Worm (Caenorhabditis elegans) whole organism, midembryonic: ENCODE measurements around the gene M151.7.

Source experiments
- T22C8.4 ChIP-seq: fragments of 200-800 bp; sonication (Bioruptor generic); IDR thresholded peaks from 2 replicates; pipeline ENCODE4 v1.3.6; 2022; ENCODE audit warnings: missing genetic modification characterization, missing compliant biosample characterization
- klf-2 ChIP-seq: fragments of 200-800 bp; sonication (Bioruptor generic); conservative IDR thresholded peaks from 2 replicates; pipeline ENCODE4 v1.3.6; 2022; ENCODE audit warnings: missing genetic modification reagents, missing genetic modification characterization, missing compliant biosample characterization
- med-1 ChIP-seq: sonication (generic microtip); optimal IDR thresholded peaks from 2 replicates; lab custom pipeline; 2017; ENCODE audit warnings: missing genetic modification characterization, mild to moderate bottlenecking, missing compliant biosample characterization, antibody characterized with exemption, missing genetic modification reagents; ENCODE audit not compliant: insufficient read depth
- ref-1 ChIP-seq: fragments of 200-800 bp; sonication (Bioruptor generic); conservative IDR thresholded peaks from 2 replicates; pipeline ENCODE4 v1.3.6; 2022; ENCODE audit warnings: missing genetic modification reagents, missing genetic modification characterization, missing compliant biosample characterization
- tab-1 ChIP-seq: fragments of 200-800 bp; sonication (Bioruptor generic); IDR thresholded peaks from 2 replicates; pipeline ENCODE4 v1.3.6; 2022; ENCODE audit warnings: missing genetic modification characterization, missing compliant biosample characterization

ce11 chrII:3595339-3595738 lies 26.8 kb upstream of the M151.7 start, which contains the start of gene Y49F6A.12:
- no peak for TF ChIP-seq T22C8.4 (GFP tag; lab: Robert Waterston, UW)
- TF ChIP-seq med-1 (GFP tag; lab: Kevin White, UChicago) = no peak
- no peak for TF ChIP-seq tab-1 (GFP tag; lab: Robert Waterston, UW)
- no peak for TF ChIP-seq ref-1 (GFP tag; lab: Robert Waterston, UW)
- no peak for TF ChIP-seq klf-2 (GFP tag; lab: Robert Waterston, UW)
